Worm (Caenorhabditis elegans): Measurements from ENCODE around the gene ule-5.

ule-5 gene

DNA sequence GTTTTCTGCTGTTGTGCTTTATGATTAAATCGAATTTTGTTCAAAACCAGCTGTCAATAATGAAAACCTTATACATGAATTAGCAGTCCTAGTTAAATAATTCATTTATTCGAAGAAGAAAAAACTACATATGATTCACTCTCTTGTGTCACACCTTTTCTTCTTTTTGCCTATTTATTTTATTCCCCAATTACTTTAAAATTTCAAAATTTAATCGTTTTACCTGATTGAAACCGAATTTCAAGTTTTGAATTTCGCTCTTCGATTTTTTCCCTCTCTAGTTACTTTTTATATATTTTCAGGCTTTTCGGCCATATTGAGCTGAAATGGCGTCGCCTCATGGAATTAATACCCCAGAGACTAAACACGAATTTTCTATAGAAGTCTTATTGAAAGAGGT lies 30.4 kb upstream of the ule-5 start, which contains the start of gene xtr-1:
Gene xtr-1 (plus strand): TSS at position 301 of the 400 bp plus-strand sequence.
- TF ChIP-seq elt-1 (tag; optimal IDR thresholded peaks at IDR 0.05; ENCODE audit: borderline replicate concordance, insufficient read depth) = no peak
- TF ChIP-seq nhr-237 (tag; optimal IDR thresholded peaks at IDR 0.05) = no peak
- TF ChIP-seq zip-8 (tag; optimal IDR thresholded peaks at IDR 0.05) = no peak
- TF ChIP-seq ceh-43 (GFP tag; optimal IDR thresholded peaks at IDR 0.05) = no peak
- TF ChIP-seq hlh-1 (tag; optimal IDR thresholded peaks at IDR 0.05) = no peak
- no peak for TF ChIP-seq unc-62 (GFP tag; optimal IDR thresholded peaks at IDR 0.05)
- TF ChIP-seq unc-39 (tag; optimal IDR thresholded peaks at IDR 0.05) = no peak
- no peak for TF ChIP-seq mab-5 (tag; optimal IDR thresholded peaks at IDR 0.05)

DNA sequence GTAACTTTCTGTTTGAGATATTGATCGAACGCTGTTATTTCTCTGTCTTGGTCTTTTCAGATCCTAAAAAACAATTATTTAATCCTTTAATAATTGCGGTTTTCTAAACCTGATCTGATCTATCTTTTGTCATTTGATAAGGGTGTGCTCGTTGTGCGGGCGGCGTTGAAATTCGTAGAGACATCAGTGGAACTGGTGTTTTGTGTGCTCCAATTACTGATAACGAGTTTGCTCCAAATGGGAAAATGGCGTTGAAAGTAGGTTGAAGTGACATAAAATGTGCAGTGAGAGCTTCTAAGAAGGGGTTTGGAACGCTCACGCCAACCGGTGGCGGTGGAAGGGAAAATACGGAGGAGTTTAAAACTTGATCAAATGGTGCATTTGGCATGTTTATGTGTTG lies 28.5 kb upstream of the ule-5 start:
- TF ChIP-seq nhr-28 (tag; optimal IDR thresholded peaks at IDR 0.05) (no peak), nhr-237 (tag; optimal IDR thresholded peaks at IDR 0.05) (no peak), mep-1 (tag; optimal IDR thresholded peaks at IDR 0.05) (no peak), blmp-1 (tag; optimal IDR thresholded peaks at IDR 0.05) (no peak), pha-4 (tag; optimal IDR thresholded peaks at IDR 0.05) (no peak), ces-1 (GFP tag; optimal IDR thresholded peaks at IDR 0.05) (no peak), lin-32 (GFP tag; optimal IDR thresholded peaks at IDR 0.05) (no peak), mab-5 (tag; optimal IDR thresholded peaks at IDR 0.05) (no peak), elt-1 (tag; optimal IDR thresholded peaks at IDR 0.05; ENCODE audit: borderline replicate concordance, insufficient read depth) (no peak), nhr-2 (tag; optimal IDR thresholded peaks at IDR 0.05) (no peak), snpc-4 (tag; optimal IDR thresholded peaks at IDR 0.05) (no peak), unc-62 (GFP tag; optimal IDR thresholded peaks at IDR 0.05) (no peak), hlh-1 (tag; optimal IDR thresholded peaks at IDR 0.05) (no peak), unc-39 (tag; optimal IDR thresholded peaks at IDR 0.05) (no peak), cnd-1 (tag; optimal IDR thresholded peaks at IDR 0.05) (no peak), unc-120 (tag; optimal IDR thresholded peaks at IDR 0.05; ENCODE audit: poor library complexity, severe bottlenecking) (no peak), zip-8 (tag; optimal IDR thresholded peaks at IDR 0.05) (no peak), mls-2 (tag; optimal IDR thresholded peaks at IDR 0.05) (no peak), ham-2 (GFP tag; optimal IDR thresholded peaks at IDR 0.05) (no peak)

DNA sequence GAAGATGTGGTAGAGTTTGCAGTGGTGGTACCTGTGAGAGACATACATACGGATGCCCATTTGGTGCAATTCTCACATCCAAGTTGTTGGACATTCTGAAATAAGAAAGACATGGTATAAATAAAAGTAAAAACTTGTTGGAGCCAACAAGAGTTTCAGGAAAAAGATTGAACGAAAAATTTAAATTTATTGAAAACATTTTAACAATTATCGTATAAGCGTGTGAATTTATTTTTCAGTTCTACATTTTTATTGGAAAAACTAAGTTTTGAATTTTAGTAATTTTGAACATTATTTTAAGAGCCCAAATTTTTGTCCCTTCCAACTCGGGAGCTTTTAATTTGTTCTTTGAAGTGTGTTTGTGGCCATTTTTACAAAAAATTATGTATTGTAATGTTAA lies 28.0 kb upstream of the ule-5 start, which contains the start of gene F54F7.8:
Gene F54F7.8 (minus strand): TSS at position 101 of the 400 bp plus-strand sequence.
- no peak for TF ChIP-seq unc-62 (GFP tag; optimal IDR thresholded peaks at IDR 0.05)
- TF ChIP-seq elt-3 (tag; optimal IDR thresholded peaks at IDR 0.05) = no peak

DNA sequence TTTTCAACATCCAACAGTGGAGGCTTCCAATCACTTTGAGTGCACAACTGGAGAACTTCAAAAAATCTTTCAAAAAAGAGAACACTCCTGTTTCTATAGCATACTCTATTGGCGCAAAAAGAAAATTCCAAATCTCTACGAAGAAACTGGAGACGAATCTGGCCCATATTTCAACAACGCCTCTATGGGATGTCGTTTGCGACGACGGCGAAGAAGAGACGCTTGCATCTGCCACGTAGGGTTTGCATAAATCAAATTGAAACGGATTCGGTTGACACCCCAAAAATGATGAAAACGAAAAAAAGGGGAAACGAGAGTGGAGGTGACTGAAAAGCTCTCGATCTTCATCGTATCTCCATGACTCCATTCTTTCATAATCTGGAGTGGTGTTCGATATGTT lies 26.7 kb upstream of the ule-5 start:
- TF ChIP-seq lin-32 (GFP tag; optimal IDR thresholded peaks at IDR 0.05) (no peak), nhr-12 (tag; optimal IDR thresholded peaks at IDR 0.05) (no peak), unc-120 (tag; optimal IDR thresholded peaks at IDR 0.05; ENCODE audit: poor library complexity, severe bottlenecking) (no peak), drap-1 (GFP tag; optimal IDR thresholded peaks at IDR 0.05) (no peak), elt-3 (tag; optimal IDR thresholded peaks at IDR 0.05) (no peak), bed-3 (GFP tag; optimal IDR thresholded peaks at IDR 0.05) (no peak), ztf-11 (tag; optimal IDR thresholded peaks at IDR 0.05) (no peak), sptf-1 (tag; optimal IDR thresholded peaks at IDR 0.05) (no peak), mls-2 (tag; optimal IDR thresholded peaks at IDR 0.05) (no peak), hlh-1 (tag; optimal IDR thresholded peaks at IDR 0.05) (no peak), mep-1 (tag; optimal IDR thresholded peaks at IDR 0.05) (no peak), snpc-4 (tag; optimal IDR thresholded peaks at IDR 0.05) (no peak), nhr-237 (tag; optimal IDR thresholded peaks at IDR 0.05) (no peak)

DNA sequence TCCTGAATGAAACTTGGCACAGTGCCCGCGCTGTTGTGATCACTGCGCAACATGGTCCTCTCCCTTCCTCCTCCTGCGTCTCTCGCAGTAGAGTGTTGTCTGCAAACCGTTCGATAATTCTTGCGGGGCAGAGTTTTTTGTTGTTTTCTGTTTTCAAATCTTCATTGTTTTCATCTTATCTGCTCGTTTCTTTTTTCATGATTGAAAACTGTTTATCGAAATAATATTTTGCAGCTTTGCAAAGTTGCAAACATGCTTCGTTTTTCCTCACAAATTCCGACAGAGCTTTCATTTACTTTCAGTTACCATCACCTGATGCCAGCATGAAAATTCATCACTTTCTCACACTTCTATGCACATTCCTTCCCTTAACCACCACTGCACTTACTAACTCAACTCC lies 25.7 kb upstream of the ule-5 start, which contains the start of gene mes-1:
Gene mes-1 (plus strand): TSS at position 301 of the 400 bp plus-strand sequence.
- TF ChIP-seq pha-4 (tag; optimal IDR thresholded peaks at IDR 0.05) = no peak
- TF ChIP-seq flh-1 (GFP tag; optimal IDR thresholded peaks at IDR 0.05) = no peak
- no peak for TF ChIP-seq mep-1 (tag; optimal IDR thresholded peaks at IDR 0.05)
- no peak for TF ChIP-seq snpc-4 (tag; optimal IDR thresholded peaks at IDR 0.05)
- no peak for TF ChIP-seq nhr-28 (tag; optimal IDR thresholded peaks at IDR 0.05)

DNA sequence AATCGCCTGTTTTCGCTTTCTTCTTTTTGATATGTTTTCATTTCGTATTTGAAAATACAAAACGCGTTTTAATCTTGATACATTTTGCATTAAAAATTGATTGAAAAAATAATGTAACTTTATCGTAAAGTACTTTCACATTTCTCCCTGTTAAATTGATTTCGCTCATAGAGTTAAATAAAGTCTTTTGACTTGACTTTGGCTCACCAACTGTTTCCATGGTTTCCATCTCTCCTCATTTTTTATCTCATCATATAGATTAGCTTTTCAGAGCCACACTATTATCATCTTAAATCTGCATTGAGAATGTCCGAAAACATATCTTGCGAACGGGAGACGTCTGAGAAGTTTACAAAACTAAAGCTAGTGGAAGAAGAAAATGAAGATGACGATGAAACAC lies 19.6 kb upstream of the ule-5 start, which contains the start of gene F54F7.10:
Gene F54F7.10 (plus strand): TSS at position 301 of the 400 bp plus-strand sequence.
- TF ChIP-seq ces-1 (GFP tag; optimal IDR thresholded peaks at IDR 0.05) (no peak), tbx-8 (GFP tag; optimal IDR thresholded peaks at IDR 0.05) (no peak), M03D4.4 (tag; optimal IDR thresholded peaks at IDR 0.05) (no peak), bed-3 (GFP tag; optimal IDR thresholded peaks at IDR 0.05) (no peak), snpc-4 (tag; optimal IDR thresholded peaks at IDR 0.05) (no peak), pha-4 (tag; optimal IDR thresholded peaks at IDR 0.05) (no peak), ceh-39 (tag; optimal IDR thresholded peaks at IDR 0.05) (no peak), mls-2 (tag; optimal IDR thresholded peaks at IDR 0.05) (no peak)

All from whole organism, mixed stage, embryonic.